Fruit fly (Drosophila melanogaster): ENCODE data around the gene CG46465.

DNA sequence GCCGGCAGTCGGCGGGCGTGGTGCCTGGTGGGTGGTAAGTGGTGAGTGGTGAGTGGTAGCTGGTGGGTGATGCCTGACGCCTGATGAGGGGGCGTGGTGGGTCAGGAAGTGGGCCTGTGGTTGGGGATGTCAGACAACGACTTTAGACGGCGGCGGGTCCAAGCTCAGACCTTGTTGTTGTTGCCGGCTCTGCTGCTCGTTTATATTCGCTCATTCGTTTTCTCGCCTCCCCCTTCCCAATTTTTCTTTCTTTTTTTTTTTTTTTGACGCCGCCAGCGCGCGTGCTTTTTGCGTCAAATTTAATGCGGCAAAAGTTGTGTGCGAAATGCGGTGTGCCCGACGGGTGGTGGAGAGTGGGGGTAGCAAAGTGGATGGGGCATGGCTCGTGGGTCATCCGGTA, 27.3 kb downstream of the CG46465 start:
- TF ChIP-seq CG8478 (optimal IDR thresholded peaks at IDR 0.05) (no peak), CTCF (optimal IDR thresholded peaks at IDR 0.05) (no peak)

Data from S2 (cell line).